Worm (Caenorhabditis elegans) whole organism, L3 larva: ENCODE results near the gene gldi-9.

ENCODE experiments used
- R02D3.7 ChIP-seq: fragments of 150-350 bp; optimal IDR thresholded peaks from 2 replicates; lab custom pipeline; 2014; ENCODE audit warnings: missing biosample characterization, missing genetic modification characterization
- ZK546.5 ChIP-seq: sonication (generic microtip); optimal IDR thresholded peaks from 2 replicates; lab custom pipeline; 2017; ENCODE audit warnings: missing biosample characterization, missing genetic modification characterization
- aly-2 ChIP-seq: fragments of 150-350 bp; optimal IDR thresholded peaks from 2 replicates; lab custom pipeline; 2014; ENCODE audit warnings: missing biosample characterization, missing genetic modification characterization
- ama-1 ChIP-seq: fragments of 150-350 bp; optimal IDR thresholded peaks from 2 replicates; lab custom pipeline; 2018
- ceh-16 ChIP-seq: sonication (generic microtip); optimal IDR thresholded peaks from 2 replicates; lab custom pipeline; 2017; ENCODE audit warnings: missing biosample characterization, missing genetic modification characterization
- ceh-28 ChIP-seq: fragments of 150-350 bp; optimal IDR thresholded peaks from 2 replicates; lab custom pipeline; 2014; ENCODE audit warnings: missing biosample characterization, missing genetic modification reagents, missing genetic modification characterization
- ceh-82 ChIP-seq: fragments of 150-350 bp; optimal IDR thresholded peaks from 2 replicates; lab custom pipeline; 2014; ENCODE audit warnings: missing biosample characterization, missing genetic modification characterization
- ceh-9 ChIP-seq: sonication (generic microtip); optimal IDR thresholded peaks from 2 replicates; lab custom pipeline; 2018; ENCODE audit warnings: missing biosample characterization, missing genetic modification characterization
- daf-12 ChIP-seq: fragments of 150-350 bp; optimal IDR thresholded peaks from 2 replicates; lab custom pipeline; 2014; ENCODE audit warnings: missing biosample characterization, missing genetic modification reagents, missing genetic modification characterization
- egl-27 ChIP-seq: sonication (generic microtip); optimal IDR thresholded peaks from 4 replicates; lab custom pipeline; 2017; ENCODE audit warnings: missing biosample characterization, missing genetic modification reagents, missing genetic modification characterization
- egl-5 ChIP-seq: fragments of 150-350 bp; optimal IDR thresholded peaks from 2 replicates; lab custom pipeline; 2017; ENCODE audit warnings: missing biosample characterization, missing genetic modification reagents, missing genetic modification characterization, inconsistent platforms
- elt-1 ChIP-seq: fragments of 150-350 bp; optimal IDR thresholded peaks from 2 replicates; lab custom pipeline; 2014; ENCODE audit warnings: missing biosample characterization, missing genetic modification characterization
- elt-2 ChIP-seq: sonication (generic microtip); optimal IDR thresholded peaks from 2 replicates; lab custom pipeline; 2016; ENCODE audit warnings: missing genetic modification reagents, mild to moderate bottlenecking, missing genetic modification characterization, missing compliant biosample characterization
- elt-3 ChIP-seq, 3 experiments: fragments of 150-350 bp in 1 of 3; sonication (generic microtip) in 2 of 3; optimal IDR thresholded peaks; 2 replicates in 2 of 3; 4 replicates in 1 of 3; lab custom pipeline; 2014 to 2017; ENCODE audit warnings: missing biosample characterization in 3 of 3, missing genetic modification characterization in 3 of 3
- eor-1 ChIP-seq, 2 experiments: fragments of 150-350 bp; optimal IDR thresholded peaks; 2 replicates each; lab custom pipeline; 2014 to 2018; ENCODE audit warnings: missing biosample characterization in 2 of 2, missing genetic modification characterization in 2 of 2
- fkh-10 ChIP-seq: sonication (generic microtip); optimal IDR thresholded peaks from 2 replicates; lab custom pipeline; 2017; ENCODE audit warnings: missing biosample characterization, missing genetic modification reagents, missing genetic modification characterization
- fkh-2 ChIP-seq: fragments of 150-350 bp; optimal IDR thresholded peaks from 2 replicates; lab custom pipeline; 2014; ENCODE audit warnings: missing biosample characterization, missing genetic modification reagents, missing genetic modification characterization
- fos-1 ChIP-seq: fragments of 150-350 bp; optimal IDR thresholded peaks from 2 replicates; lab custom pipeline; 2014; ENCODE audit warnings: missing biosample characterization, missing genetic modification characterization
- hmg-11 ChIP-seq: sonication (generic microtip); optimal IDR thresholded peaks from 2 replicates; lab custom pipeline; 2016; ENCODE audit warnings: missing genetic modification characterization, missing compliant biosample characterization
- jun-1 ChIP-seq: fragments of 150-350 bp; optimal IDR thresholded peaks from 2 replicates; lab custom pipeline; 2014; ENCODE audit warnings: missing biosample characterization, missing genetic modification reagents, missing genetic modification characterization
- lin-15B ChIP-seq: fragments of 150-350 bp; optimal IDR thresholded peaks from 2 replicates; lab custom pipeline; 2014; ENCODE audit warnings: missing biosample characterization, missing genetic modification characterization
- lin-39 ChIP-seq: fragments of 150-350 bp; optimal IDR thresholded peaks from 2 replicates; lab custom pipeline; 2018; ENCODE audit warnings: missing biosample characterization, missing genetic modification reagents, missing genetic modification characterization
- lsy-12 ChIP-seq: sonication (generic microtip); optimal IDR thresholded peaks from 2 replicates; lab custom pipeline; 2016; ENCODE audit warnings: mild to moderate bottlenecking, missing genetic modification characterization, missing compliant biosample characterization
- mdl-1 ChIP-seq: fragments of 150-350 bp; optimal IDR thresholded peaks from 2 replicates; lab custom pipeline; 2014; ENCODE audit warnings: missing biosample characterization, missing genetic modification characterization
- mml-1 ChIP-seq: fragments of 150-350 bp; sonication (generic microtip); optimal IDR thresholded peaks from 3 replicates; lab custom pipeline; 2014; ENCODE audit warnings: missing biosample characterization, missing genetic modification characterization
- nfya-1 ChIP-seq: sonication (generic microtip); optimal IDR thresholded peaks from 2 replicates; lab custom pipeline; 2017; ENCODE audit warnings: missing genetic modification characterization, mild to moderate bottlenecking, missing compliant biosample characterization, antibody characterized with exemption, moderate library complexity; ENCODE audit not compliant: insufficient read depth
- nhr-11 ChIP-seq: fragments of 150-350 bp; optimal IDR thresholded peaks from 2 replicates; lab custom pipeline; 2014; ENCODE audit warnings: missing biosample characterization, missing genetic modification characterization
- nhr-12 ChIP-seq: fragments of 150-350 bp; optimal IDR thresholded peaks from 2 replicates; lab custom pipeline; 2014; ENCODE audit warnings: missing biosample characterization, missing genetic modification characterization
- nhr-23 ChIP-seq: fragments of 150-350 bp; optimal IDR thresholded peaks from 2 replicates; lab custom pipeline; 2014; ENCODE audit warnings: missing biosample characterization, missing genetic modification reagents, missing genetic modification characterization
- nhr-237 ChIP-seq: fragments of 150-350 bp; optimal IDR thresholded peaks from 2 replicates; lab custom pipeline; 2014; ENCODE audit warnings: missing biosample characterization, missing genetic modification characterization
- nhr-25 ChIP-seq: sonication (generic microtip); optimal IDR thresholded peaks from 2 replicates; lab custom pipeline; 2017; ENCODE audit warnings: missing biosample characterization, missing genetic modification characterization
- nhr-28 ChIP-seq: fragments of 150-350 bp; optimal IDR thresholded peaks from 2 replicates; lab custom pipeline; 2014; ENCODE audit warnings: missing biosample characterization, missing genetic modification characterization
- nhr-43 ChIP-seq: sonication (generic microtip); optimal IDR thresholded peaks from 2 replicates; lab custom pipeline; 2016; ENCODE audit warnings: mild to moderate bottlenecking, missing genetic modification characterization, missing compliant biosample characterization; ENCODE audit not compliant: poor library complexity, severe bottlenecking
- nhr-67 ChIP-seq: fragments of 150-350 bp; optimal IDR thresholded peaks from 2 replicates; lab custom pipeline; 2014; ENCODE audit warnings: missing biosample characterization, missing genetic modification characterization
- nhr-76 ChIP-seq: fragments of 150-350 bp; sonication (generic microtip); optimal IDR thresholded peaks from 5 replicates; lab custom pipeline; 2014; ENCODE audit warnings: missing biosample characterization, missing genetic modification characterization
- nhr-77 ChIP-seq: fragments of 150-350 bp; optimal IDR thresholded peaks from 2 replicates; lab custom pipeline; 2014; ENCODE audit warnings: missing biosample characterization, missing genetic modification characterization
- pha-4 ChIP-seq: fragments of 150-350 bp; optimal IDR thresholded peaks from 2 replicates; lab custom pipeline; 2014; ENCODE audit warnings: missing biosample characterization, missing genetic modification reagents, missing genetic modification characterization
- pqm-1 ChIP-seq: fragments of 150-350 bp; optimal IDR thresholded peaks from 2 replicates; lab custom pipeline; 2017; ENCODE audit warnings: missing biosample characterization, missing genetic modification characterization, inconsistent platforms
- sea-2 ChIP-seq: fragments of 150-350 bp; sonication (generic microtip); optimal IDR thresholded peaks from 4 replicates; lab custom pipeline; 2014; ENCODE audit warnings: missing biosample characterization, missing genetic modification reagents, missing genetic modification characterization
- skn-1 ChIP-seq: fragments of 150-350 bp; optimal IDR thresholded peaks from 2 replicates; lab custom pipeline; 2014; ENCODE audit warnings: missing biosample characterization, missing genetic modification characterization
- snpc-4 ChIP-seq: fragments of 150-350 bp; optimal IDR thresholded peaks from 2 replicates; lab custom pipeline; 2014; ENCODE audit warnings: missing biosample characterization, missing genetic modification characterization
- tbx-2 ChIP-seq: sonication (generic microtip); optimal IDR thresholded peaks from 2 replicates; lab custom pipeline; 2016; ENCODE audit warnings: mild to moderate bottlenecking, missing genetic modification characterization, missing compliant biosample characterization
- unc-39 ChIP-seq: sonication (generic microtip); optimal IDR thresholded peaks from 4 replicates; lab custom pipeline; 2017; ENCODE audit warnings: missing biosample characterization, missing genetic modification characterization
- unc-62 ChIP-seq: fragments of 150-350 bp; sonication (generic microtip); optimal IDR thresholded peaks from 4 replicates; lab custom pipeline; 2014; ENCODE audit warnings: missing biosample characterization, missing genetic modification reagents, missing genetic modification characterization
- zag-1 ChIP-seq: fragments of 150-350 bp; optimal IDR thresholded peaks from 2 replicates; lab custom pipeline; 2014; ENCODE audit warnings: missing biosample characterization, missing genetic modification characterization
- ztf-11 ChIP-seq: fragments of 150-350 bp; optimal IDR thresholded peaks from 2 replicates; lab custom pipeline; 2014; ENCODE audit warnings: missing biosample characterization, missing genetic modification characterization
- ztf-4 ChIP-seq: fragments of 150-350 bp; optimal IDR thresholded peaks from 2 replicates; lab custom pipeline; 2014; ENCODE audit warnings: missing biosample characterization, missing genetic modification characterization

The gldi-9 gene

DNA sequence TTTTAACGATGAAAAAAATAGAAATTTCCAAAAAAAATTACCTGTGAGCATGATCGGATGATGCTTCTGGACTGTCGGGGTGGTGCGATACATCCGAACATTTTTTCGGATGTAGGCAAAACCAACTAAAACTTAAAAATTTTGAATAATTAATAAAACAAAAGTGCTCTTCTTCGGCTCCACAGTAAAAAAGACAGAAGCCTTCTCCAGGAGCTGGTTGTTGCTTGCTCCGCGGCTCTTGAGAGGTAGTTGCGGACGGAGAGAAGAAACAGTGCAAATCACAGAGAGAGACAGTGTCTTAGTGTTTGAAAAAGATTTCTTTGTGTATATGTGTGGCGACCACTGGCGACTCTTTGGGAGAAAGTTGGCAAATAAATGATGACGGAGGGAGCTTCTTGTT is at the start of gene gldi-9:
Gene gldi-9, minus strand, starts transcription at position 101 of the 400 bp plus-strand sequence.
- TF ChIP-seq nhr-67 (tag; lab: Kevin White, UChicago): no peak
- no peak for TF ChIP-seq elt-3 (tag; optimal IDR thresholded peaks at IDR 0.05; lab: Kevin White, UChicago)
- no peak for TF ChIP-seq fkh-2 (tag; lab: Kevin White, UChicago)
- TF ChIP-seq hmg-11 (tag; lab: Kevin White, UChicago): no peak
- TF ChIP-seq pha-4 (tag; lab: Kevin White, UChicago): peak; percentile 33

DNA sequence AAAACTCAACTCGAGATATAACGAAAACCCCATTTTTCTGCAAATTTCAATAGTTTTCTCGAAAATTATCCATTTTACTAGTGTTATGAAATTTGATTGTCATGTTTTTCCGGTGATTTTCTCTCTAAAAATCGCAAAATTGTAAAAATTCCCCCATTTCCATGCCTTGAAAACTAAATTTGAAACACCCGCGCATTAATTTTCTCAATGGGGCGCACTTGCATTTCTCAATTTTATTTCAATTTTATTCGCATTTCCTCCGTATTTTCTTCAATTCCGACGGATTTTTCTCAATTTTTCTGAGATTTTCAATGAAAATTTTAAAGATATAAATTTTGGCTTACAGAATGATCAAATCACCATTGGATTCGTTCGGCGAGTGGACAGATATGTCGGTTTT is 48.9 kb upstream of the gldi-9 start, which contains the start of gene Y71H2AM.3:
Gene Y71H2AM.3, plus strand, starts transcription at position 347 of the 400 bp plus-strand sequence.
- TF ChIP-seq hmg-11 (tag; lab: Kevin White, UChicago) (no peak), jun-1 (tag; lab: Kevin White, UChicago) (peak; percentile 3), nfya-1 (peak; percentile 52), nhr-23 (peak; percentile 26), nhr-12 (no peak), lin-15B (tag; lab: Kevin White, UChicago) (peak; percentile 76), ama-1 (peak; percentile 68), eor-1 (tag; optimal IDR thresholded peaks at IDR 0.05; lab: Kevin White, UChicago) (no peak), snpc-4 (tag; lab: Kevin White, UChicago) (no peak), ceh-28 (tag; lab: Kevin White, UChicago) (peak; percentile 4), pha-4 (tag; lab: Kevin White, UChicago) (peak; percentile 56)
- TF ChIP-seq, all 47 proteins: peak for 7

DNA sequence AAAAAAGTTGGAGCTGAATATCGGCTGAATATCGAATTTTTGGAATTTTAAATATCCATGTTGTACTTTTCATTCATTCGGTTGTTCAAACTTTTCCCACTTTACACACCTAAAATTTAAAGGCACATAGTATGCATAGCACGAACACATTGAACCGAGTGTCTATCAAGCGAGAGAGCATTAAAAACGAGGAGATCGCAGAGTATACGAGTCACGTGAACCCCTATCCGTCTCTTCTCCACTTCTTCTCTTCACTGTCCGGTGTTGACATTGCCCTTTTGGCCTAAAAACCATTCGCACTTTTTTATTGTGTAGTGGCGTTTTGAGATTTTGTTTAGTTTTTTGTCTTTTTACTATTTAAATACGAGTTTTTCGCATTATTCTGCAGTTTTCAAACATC is 48.3 kb upstream of the gldi-9 start:
- no peak for TF ChIP-seq mdl-1
- TF ChIP-seq sea-2 (GFP tag; lab: Kevin White, UChicago): no peak
- no peak for TF ChIP-seq R02D3.7 (tag; lab: Kevin White, UChicago)
- TF ChIP-seq pqm-1 (tag; lab: Kevin White, UChicago): peak; percentile 20
- TF ChIP-seq nhr-67 (tag; lab: Kevin White, UChicago): no peak
- TF ChIP-seq ceh-28 (tag; lab: Kevin White, UChicago): no peak
- TF ChIP-seq aly-2 (tag; lab: Kevin White, UChicago): no peak
- TF ChIP-seq nhr-25 (tag; lab: Kevin White, UChicago): peak; percentile 61
- TF ChIP-seq elt-3 (tag; optimal IDR thresholded peaks at IDR 0.05; lab: Kevin White, UChicago): no peak
- peak; percentile 81 for TF ChIP-seq nhr-23
- no peak for TF ChIP-seq fkh-10 (GFP tag; lab: Kevin White, UChicago)
- TF ChIP-seq unc-62: no peak
- no peak for TF ChIP-seq lin-39 (tag; lab: Kevin White, UChicago)
- TF ChIP-seq hmg-11 (tag; lab: Kevin White, UChicago): peak; percentile 6
- no peak for TF ChIP-seq eor-1 (tag; optimal IDR thresholded peaks at IDR 0.05; lab: Kevin White, UChicago)
- no peak for TF ChIP-seq nhr-76
- TF ChIP-seq egl-5 (tag; lab: Kevin White, UChicago): no peak
- TF ChIP-seq jun-1 (tag; lab: Kevin White, UChicago): no peak
- TF ChIP-seq pha-4 (tag; lab: Kevin White, UChicago): peak; percentile 96
- no peak for TF ChIP-seq egl-27 (tag; lab: Kevin White, UChicago)
- TF ChIP-seq nfya-1: peak; percentile 72
- TF ChIP-seq ceh-82: no peak
- TF ChIP-seq lin-15B (tag; lab: Kevin White, UChicago): peak; percentile 63
- TF ChIP-seq elt-1 (tag; lab: Kevin White, UChicago): no peak
- TF ChIP-seq skn-1: no peak
- TF ChIP-seq tbx-2 (tag; lab: Kevin White, UChicago): no peak
- peak; percentile 45 for TF ChIP-seq fkh-2 (tag; lab: Kevin White, UChicago)
- TF ChIP-seq ztf-11 (tag; lab: Kevin White, UChicago): no peak
- no peak for TF ChIP-seq nhr-77
- peak; percentile 18 for TF ChIP-seq elt-2
- no peak for TF ChIP-seq ama-1
- peak; percentile 15 for TF ChIP-seq nhr-43 (tag; lab: Kevin White, UChicago)
- TF ChIP-seq snpc-4 (tag; lab: Kevin White, UChicago): peak; percentile 42
- no peak for TF ChIP-seq nhr-237 (tag; lab: Kevin White, UChicago)
- no peak for TF ChIP-seq fos-1 (tag; lab: Kevin White, UChicago)
- TF ChIP-seq lsy-12 (tag; lab: Kevin White, UChicago): no peak
- TF ChIP-seq daf-12: no peak
- no peak for TF ChIP-seq nhr-11 (tag; lab: Kevin White, UChicago)
- TF ChIP-seq mml-1 (tag; lab: Kevin White, UChicago): no peak
- TF ChIP-seq ceh-9 (tag; lab: Kevin White, UChicago): no peak
- TF ChIP-seq nhr-12: no peak
- no peak for TF ChIP-seq ztf-4 (tag; lab: Kevin White, UChicago)
- no peak for TF ChIP-seq ZK546.5
- TF ChIP-seq unc-39 (tag; lab: Kevin White, UChicago): no peak
- TF ChIP-seq zag-1 (tag; lab: Kevin White, UChicago): no peak
- no peak for TF ChIP-seq nhr-28 (tag; lab: Kevin White, UChicago)
- no peak for TF ChIP-seq ceh-16 (tag; lab: Kevin White, UChicago)
